Fruit fly (Drosophila melanogaster): ENCODE measurements around the gene CG42635.
A peak's percentile ranks its signal among the peaks of the same experiment; 100 is the strongest.

Gene CG42635

DNA sequence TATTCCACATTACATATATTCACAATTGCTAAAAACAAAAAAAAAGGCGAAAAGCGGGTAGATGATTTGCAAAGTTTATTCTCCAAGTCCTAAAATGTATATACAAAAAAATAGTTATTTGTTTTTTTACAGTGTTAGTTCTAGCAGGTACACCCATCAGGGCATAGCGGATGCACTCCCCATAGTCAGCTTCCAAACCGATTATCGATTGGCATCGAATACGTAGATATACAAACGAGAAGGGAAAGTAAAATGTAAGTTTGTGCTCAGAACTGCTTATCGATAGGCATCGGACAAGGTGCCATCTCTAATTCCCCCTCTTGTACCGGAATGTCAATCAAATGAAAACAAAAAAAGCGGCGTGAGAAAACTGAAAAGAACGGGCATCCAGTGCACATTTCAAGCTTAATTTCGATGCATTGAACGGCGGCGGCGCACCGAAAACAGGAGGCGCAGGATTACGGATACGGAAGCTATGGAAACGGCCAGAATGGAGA lies 44.6 kb upstream of the CG42635 start, which contains the start of gene CG5674 (continued):
- TF ChIP-seq Aef1 (GFP tag; IDR thresholded peaks at IDR 0.05) (no peak), Hr51 (GFP tag; optimal IDR thresholded peaks at IDR 0.05) (peak in 1 of 2 experiments; percentile 47), zen (tag; optimal IDR thresholded peaks at IDR 0.05) (peak; percentile 31), Rfx (GFP tag; IDR thresholded peaks at IDR 0.05) (peak; percentile 75), p53 (GFP tag; optimal IDR thresholded peaks at IDR 0.05) (peak; percentile 53), CG14965 (GFP tag; optimal IDR thresholded peaks at IDR 0.05; ENCODE audit: borderline replicate concordance) (no peak), aop (GFP tag; IDR thresholded peaks at IDR 0.05) (no peak), dmrt99B (tag; optimal IDR thresholded peaks at IDR 0.05) (no peak), zfh2 (GFP tag; optimal IDR thresholded peaks at IDR 0.05) (peak; percentile 47), Dll (GFP tag; IDR thresholded peaks at IDR 0.05; ENCODE audit: partially characterized antibody) (peak; percentile 84), usp (GFP tag; optimal IDR thresholded peaks at IDR 0.05) (no peak), CG8359 (GFP tag; optimal IDR thresholded peaks at IDR 0.05; ENCODE audit: borderline replicate concordance) (no peak), zf30C (GFP tag; optimal IDR thresholded peaks at IDR 0.05) (peak; percentile 94), CG10366 (GFP tag; IDR thresholded peaks at IDR 0.05) (no peak; the same call in 1 of the 2 replicates), HHEX (GFP tag; optimal IDR thresholded peaks at IDR 0.05) (no peak), twi (tag; optimal IDR thresholded peaks at IDR 0.05) (no peak), CG6791 (GFP tag; IDR thresholded peaks at IDR 0.05; ENCODE audit: partially characterized antibody) (peak; percentile 94), gcm (GFP tag; optimal IDR thresholded peaks at IDR 0.05) (no peak), Lhr (GFP tag; optimal IDR thresholded peaks at IDR 0.05) (peak; percentile 92), CG14050 (GFP tag; IDR thresholded peaks at IDR 0.05) (peak; percentile 23; the same call in 1 of the 3 replicates), vnd (GFP tag; IDR thresholded peaks at IDR 0.05; ENCODE audit: partially characterized antibody) (peak; percentile 83), CG30403 (GFP tag; optimal IDR thresholded peaks at IDR 0.05) (no peak), eyg (GFP tag; optimal IDR thresholded peaks at IDR 0.05) (peak; percentile 39), Usf (GFP tag; optimal IDR thresholded peaks at IDR 0.05) (no peak), CG18619 (GFP tag; optimal IDR thresholded peaks at IDR 0.05) (peak; percentile 23), dpn (GFP tag; optimal IDR thresholded peaks at IDR 0.05) (peak in 1 of 2 experiments; percentile 68), Doc2 (GFP tag; IDR thresholded peaks at IDR 0.05) (no peak), cwo (GFP tag; optimal IDR thresholded peaks at IDR 0.05) (no peak), CG13424 (tag; optimal IDR thresholded peaks at IDR 0.05) (no peak), Mrtf (GFP tag; IDR thresholded peaks at IDR 0.05) (no peak), en (GFP tag; optimal IDR thresholded peaks at IDR 0.05) (no peak), chm (GFP tag; IDR thresholded peaks at IDR 0.05) (0 out of 2 replicates have a peak, but pooled peaks have one; percentile 18), cas (GFP tag; IDR thresholded peaks at IDR 0.05) (0 out of 2 replicates have a peak, but pooled peaks have one; percentile 41), CG11560 (tag; IDR thresholded peaks at IDR 0.05) (peak; percentile 88), CG10274 (GFP tag; optimal IDR thresholded peaks at IDR 0.05) (no peak), CG43689 (GFP tag; IDR thresholded peaks at IDR 0.05) (no peak), bowl (GFP tag; IDR thresholded peaks at IDR 0.05) (no peak), CG8388 (GFP tag; optimal IDR thresholded peaks at IDR 0.05) (no peak), bcd (GFP tag; optimal IDR thresholded peaks at IDR 0.05) (peak; percentile 48), Atf-2 (GFP tag; optimal IDR thresholded peaks at IDR 0.05) (peak; percentile 24), CG2120 (GFP tag; optimal IDR thresholded peaks at IDR 0.05) (no peak), unc-4 (GFP tag; IDR thresholded peaks at IDR 0.05; ENCODE audit: partially characterized antibody) (peak; percentile 82), CG4424 (GFP tag; optimal IDR thresholded peaks at IDR 0.05) (peak; percentile 34), CG5180 (GFP tag; optimal IDR thresholded peaks at IDR 0.05) (no peak), CG6854 (GFP tag; optimal IDR thresholded peaks at IDR 0.05) (no peak), CG17802 (tag; optimal IDR thresholded peaks at IDR 0.05) (no peak), Asciz (GFP tag; optimal IDR thresholded peaks at IDR 0.05) (no peak), chinmo (GFP tag; IDR thresholded peaks at IDR 0.05; ENCODE audit: partially characterized antibody) (peak; percentile 86; the same call in 3 of the 4 replicates), CG8089 (GFP tag; optimal IDR thresholded peaks at IDR 0.05) (peak; percentile 48), crol (GFP tag; IDR thresholded peaks at IDR 0.05) (peak; percentile 91)

Measured in whole organism, embryonic.